Worm (Caenorhabditis elegans) whole organism, L4 larva: Measurements from ENCODE around the gene taf-6.2.

Experiments
- F49E8.2 ChIP-seq: sonication (generic microtip); optimal IDR thresholded peaks from 2 replicates; lab custom pipeline; 2016; ENCODE audit warnings: missing compliant biosample characterization, mild to moderate bottlenecking, missing genetic modification characterization, borderline replicate concordance
- R02D3.7 ChIP-seq: fragments of 150-350 bp; sonication (generic microtip); optimal IDR thresholded peaks from 3 replicates; lab custom pipeline; 2014; ENCODE audit warnings: missing biosample characterization, missing genetic modification characterization
- Y75B8A.6 ChIP-seq: fragments of 200-800 bp; sonication (Bioruptor generic); IDR thresholded peaks from 2 replicates; pipeline ENCODE4 v1.3.6; 2022; ENCODE audit warnings: missing genetic modification reagents, missing genetic modification characterization, missing compliant biosample characterization
- aha-1 ChIP-seq: fragments of 150-350 bp; peaks from one replicate; lab custom pipeline; 2014; ENCODE audit warnings: missing biosample characterization, missing genetic modification characterization
- attf-4 ChIP-seq: sonication (generic microtip); optimal IDR thresholded peaks from 3 replicates; lab custom pipeline; 2017; ENCODE audit warnings: missing biosample characterization, missing genetic modification characterization
- ceh-20 ChIP-seq: fragments of 200-800 bp; sonication (Bioruptor generic); IDR thresholded peaks from 2 replicates; pipeline ENCODE4 v1.3.6; 2022; ENCODE audit warnings: missing genetic modification reagents, missing genetic modification characterization, missing compliant biosample characterization
- daf-12 ChIP-seq: fragments of 150-350 bp; optimal IDR thresholded peaks from 2 replicates; lab custom pipeline; 2014; ENCODE audit warnings: missing biosample characterization, missing genetic modification reagents, missing genetic modification characterization
- daf-16 ChIP-seq, 3 experiments: sonication (generic microtip); optimal IDR thresholded peaks; 2 replicates each; lab custom pipeline; 2016 to 2017; ENCODE audit warnings: missing genetic modification characterization in 3 of 3, missing genetic modification reagents in 3 of 3, mild to moderate bottlenecking in 2 of 3, missing compliant biosample characterization in 2 of 3, missing biosample characterization in 1 of 3, moderate library complexity in 1 of 3
- dmd-6 ChIP-seq: fragments of 200-800 bp; sonication (Bioruptor generic); IDR thresholded peaks from 2 replicates; pipeline ENCODE4 v1.3.6; 2022; ENCODE audit warnings: missing genetic modification reagents, missing genetic modification characterization, missing compliant biosample characterization
- dmd-8 ChIP-seq: fragments of 200-800 bp; sonication (Bioruptor generic); IDR thresholded peaks from 2 replicates; pipeline ENCODE4 v1.3.6; 2022; ENCODE audit warnings: missing genetic modification characterization, missing compliant biosample characterization
- dpl-1 ChIP-seq: fragments of 150-350 bp; optimal IDR thresholded peaks from 2 replicates; lab custom pipeline; 2014; ENCODE audit warnings: missing biosample characterization, missing genetic modification reagents, missing genetic modification characterization
- dve-1 ChIP-seq: sonication (generic microtip); optimal IDR thresholded peaks from 2 replicates; lab custom pipeline; 2017; ENCODE audit warnings: antibody characterized with exemption, mild to moderate bottlenecking, missing genetic modification characterization, missing compliant biosample characterization; ENCODE audit not compliant: insufficient read depth
- fos-1 ChIP-seq: fragments of 150-350 bp; optimal IDR thresholded peaks from 2 replicates; lab custom pipeline; 2014; ENCODE audit warnings: missing biosample characterization, missing genetic modification characterization
- gei-8 ChIP-seq: fragments of 200-800 bp; sonication (Bioruptor generic); optimal IDR thresholded peaks from 2 replicates; lab custom pipeline; 2018; ENCODE audit warnings: mild to moderate bottlenecking, missing genetic modification characterization, missing compliant biosample characterization
- hif-1 ChIP-seq, 2 experiments: sonication (generic microtip); optimal IDR thresholded peaks; 2 replicates each; lab custom pipeline; 2016 to 2017; ENCODE audit warnings: missing compliant biosample characterization in 2 of 2, missing genetic modification characterization in 2 of 2, missing genetic modification reagents in 2 of 2, missing genotype in 2 of 2, mild to moderate bottlenecking in 1 of 2
- hlh-11 ChIP-seq: fragments of 200-800 bp; sonication (Bioruptor generic); optimal IDR thresholded peaks from 2 replicates; lab custom pipeline; 2018; ENCODE audit warnings: mild to moderate bottlenecking, missing genetic modification characterization, missing compliant biosample characterization
- hlh-30 ChIP-seq: sonication (generic microtip); optimal IDR thresholded peaks from 2 replicates; lab custom pipeline; 2017; ENCODE audit warnings: antibody characterized with exemption, mild to moderate bottlenecking, missing genetic modification characterization, missing compliant biosample characterization; ENCODE audit not compliant: insufficient read depth
- hmg-1.1 ChIP-seq: fragments of 200-800 bp; sonication (Bioruptor generic); IDR thresholded peaks from 2 replicates; pipeline ENCODE4 v1.3.6; 2022; ENCODE audit warnings: missing genetic modification reagents, missing genetic modification characterization, missing compliant biosample characterization
- lin-13 ChIP-seq: fragments of 150-350 bp; optimal IDR thresholded peaks from 2 replicates; lab custom pipeline; 2014; ENCODE audit warnings: missing biosample characterization, missing genetic modification reagents, missing genetic modification characterization
- lin-15B ChIP-seq: fragments of 150-350 bp; sonication (generic microtip); optimal IDR thresholded peaks from 3 replicates; lab custom pipeline; 2014; ENCODE audit warnings: missing biosample characterization, missing genetic modification characterization
- lin-38 ChIP-seq: fragments of 200-800 bp; sonication (Bioruptor generic); IDR thresholded peaks from 2 replicates; pipeline ENCODE4 v1.3.6; 2022; ENCODE audit warnings: missing genetic modification reagents, missing genetic modification characterization, missing compliant biosample characterization
- lin-39 ChIP-seq: fragments of 150-350 bp; optimal IDR thresholded peaks from 2 replicates; lab custom pipeline; 2014; ENCODE audit warnings: missing biosample characterization, missing genetic modification reagents, missing genetic modification characterization
- lsy-2 ChIP-seq, 2 experiments: fragments of 150-350 bp in 1 of 2; sonication (generic microtip) in 1 of 2; optimal IDR thresholded peaks; 2 replicates each; lab custom pipeline; 2014 to 2017; ENCODE audit warnings: missing biosample characterization in 2 of 2, missing genetic modification characterization in 2 of 2
- madf-5 ChIP-seq, 2 experiments: fragments of 200-800 bp; sonication (Bioruptor generic); IDR thresholded peaks; 2 replicates each; pipeline ENCODE4 v1.3.6; 2022; ENCODE audit warnings: missing compliant biosample characterization in 2 of 2, missing genetic modification characterization in 2 of 2
- mdl-1 ChIP-seq, 2 experiments: fragments of 150-350 bp in 1 of 2; sonication (generic microtip) in 1 of 2; optimal IDR thresholded peaks; 2 replicates each; lab custom pipeline; 2014 to 2017; ENCODE audit warnings: missing biosample characterization in 2 of 2, missing genetic modification characterization in 2 of 2
- mep-1 ChIP-seq: fragments of 150-350 bp; sonication (generic microtip); optimal IDR thresholded peaks from 3 replicates; lab custom pipeline; 2014; ENCODE audit warnings: missing biosample characterization, missing genetic modification characterization
- mes-2 ChIP-seq: sonication (generic microtip); optimal IDR thresholded peaks from 2 replicates; lab custom pipeline; 2016; ENCODE audit warnings: missing genotype, mild to moderate bottlenecking, missing genetic modification characterization, missing compliant biosample characterization; ENCODE audit not compliant: poor library complexity, severe bottlenecking
- nhr-10 ChIP-seq: fragments of 150-350 bp; optimal IDR thresholded peaks from 2 replicates; lab custom pipeline; 2014; ENCODE audit warnings: missing biosample characterization, missing genetic modification characterization
- nhr-28 ChIP-seq: fragments of 150-350 bp; optimal IDR thresholded peaks from 2 replicates; lab custom pipeline; 2014; ENCODE audit warnings: missing biosample characterization, missing genetic modification characterization
- nhr-6 ChIP-seq: fragments of 150-350 bp; optimal IDR thresholded peaks from 2 replicates; lab custom pipeline; 2014; ENCODE audit warnings: missing biosample characterization, missing genetic modification characterization
- nhr-77 ChIP-seq: fragments of 150-350 bp; optimal IDR thresholded peaks from 2 replicates; lab custom pipeline; 2014; ENCODE audit warnings: missing biosample characterization, missing genetic modification characterization
- pha-4 ChIP-seq, 2 experiments: fragments of 150-350 bp in 1 of 2; fragments of 200-800 bp in 1 of 2; sonication (Bioruptor generic) in 1 of 2; IDR thresholded peaks in 1 of 2; optimal IDR thresholded peaks in 1 of 2; 2 replicates each; pipeline versions ENCODE4 v1.3.6 to Lab custom; 2014 to 2022; ENCODE audit warnings: missing genetic modification characterization in 2 of 2, missing genetic modification reagents in 2 of 2, missing biosample characterization in 1 of 2, missing compliant biosample characterization in 1 of 2
- php-3 ChIP-seq: fragments of 200-800 bp; sonication (Bioruptor generic); IDR thresholded peaks from 2 replicates; pipeline ENCODE4 v1.3.6; 2022; ENCODE audit warnings: missing genetic modification reagents, missing genetic modification characterization, missing compliant biosample characterization
- pqm-1 ChIP-seq: sonication (generic microtip); optimal IDR thresholded peaks from 2 replicates; lab custom pipeline; 2017; ENCODE audit warnings: missing biosample characterization, missing genetic modification characterization
- set-16 ChIP-seq: fragments of 200-800 bp; sonication (Bioruptor generic); IDR thresholded peaks from 2 replicates; pipeline ENCODE4 v1.3.6; 2022; ENCODE audit warnings: missing genetic modification reagents, missing genetic modification characterization, missing compliant biosample characterization
- zag-1 ChIP-seq: fragments of 150-350 bp; optimal IDR thresholded peaks from 2 replicates; lab custom pipeline; 2014; ENCODE audit warnings: missing biosample characterization, missing genetic modification characterization
- zip-2 ChIP-seq: fragments of 150-350 bp; optimal IDR thresholded peaks from 2 replicates; lab custom pipeline; 2014; ENCODE audit warnings: missing biosample characterization, missing genetic modification characterization

The taf-6.2 gene

ce11 chrIV:3731430-3731829 is 36.9 kb upstream of the taf-6.2 start:
- TF ChIP-seq set-16 (GFP tag; lab: Robert Waterston, UW) (peak; percentile 78), dmd-8 (GFP tag; lab: Robert Waterston, UW) (0 out of 2 replicates have a peak, but pooled peaks have one; percentile 3), F49E8.2 (tag; lab: Kevin White, UChicago) (no peak), fos-1 (tag; lab: Kevin White, UChicago) (no peak), Y75B8A.6 (GFP tag; lab: Robert Waterston, UW) (no peak), pqm-1 (no peak)

- peak; percentile 10 for TF ChIP-seq nhr-77 (tag; lab: Kevin White, UChicago)
- no peak for TF ChIP-seq nhr-10 (tag; lab: Kevin White, UChicago)
- peak; percentile 80 for TF ChIP-seq mes-2 (tag; lab: Kevin White, UChicago)
- peak; percentile 32 for TF ChIP-seq nhr-28 (tag; lab: Kevin White, UChicago)
- peak; percentile 80 for TF ChIP-seq lin-38 (GFP tag; lab: Robert Waterston, UW)
- 0 out of 2 replicates have a peak, but pooled peaks have one; percentile 12 for TF ChIP-seq pha-4 (GFP tag; IDR thresholded peaks at IDR 0.05; lab: Robert Waterston, UW)
- no peak for TF ChIP-seq pha-4 (tag; optimal IDR thresholded peaks at IDR 0.05; lab: Kevin White, UChicago)
- no peak for TF ChIP-seq mdl-1 (tag; optimal IDR thresholded peaks at IDR 0.05; lab: Kevin White, UChicago)
- TF ChIP-seq dmd-6 (GFP tag; lab: Robert Waterston, UW), result 0 out of 2 replicates have a peak, but pooled peaks have one; percentile 29
- TF ChIP-seq dve-1 (tag; lab: Kevin White, UChicago), result peak; percentile 59
- TF ChIP-seq hmg-1.1 (GFP tag; lab: Robert Waterston, UW), result peak; percentile 43
- TF ChIP-seq zag-1 (tag; lab: Kevin White, UChicago), result no peak
- peak; percentile 54 for TF ChIP-seq mep-1 (tag; lab: Kevin White, UChicago)
- TF ChIP-seq zip-2 (tag; lab: Kevin White, UChicago), result no peak
- TF ChIP-seq lin-39 (tag; lab: Kevin White, UChicago), result no peak
- TF ChIP-seq attf-4, result no peak
- TF ChIP-seq dpl-1, result peak; percentile 86
- no peak for TF ChIP-seq gei-8
- peak in 1 of 2 experiments; percentile 0 for TF ChIP-seq hif-1 (tag; optimal IDR thresholded peaks at IDR 0.05; lab: Kevin White, UChicago)
- peak; percentile 68 for TF ChIP-seq hlh-30 (tag; lab: Kevin White, UChicago)
- no peak for TF ChIP-seq dmd-8 (GFP tag; lab: Robert Waterston, UW)
- TF ChIP-seq hlh-11 (tag; lab: Kevin White, UChicago), result peak; percentile 48
- peak; percentile 10 for TF ChIP-seq nhr-6 (tag; lab: Kevin White, UChicago)
- TF ChIP-seq daf-16 (GFP tag; optimal IDR thresholded peaks at IDR 0.05; lab: Kevin White, UChicago), result no peak
- TF ChIP-seq daf-16 (tag; optimal IDR thresholded peaks at IDR 0.05; lab: Kevin White, UChicago), result peak; percentile 34
- TF ChIP-seq aha-1 (tag; lab: Kevin White, UChicago), result no peak
- TF ChIP-seq lsy-2 (tag; optimal IDR thresholded peaks at IDR 0.05; lab: Kevin White, UChicago), result peak in 1 of 2 experiments; percentile 88
- peak; percentile 38 for TF ChIP-seq lin-15B (tag; lab: Kevin White, UChicago)
- TF ChIP-seq madf-5 (GFP tag; IDR thresholded peaks at IDR 0.05; lab: Robert Waterston, UW), result no peak
- TF ChIP-seq daf-12 (tag; lab: Kevin White, UChicago), result no peak
- TF ChIP-seq lin-13 (GFP tag; lab: Kevin White, UChicago), result peak; percentile 37
- 0 out of 2 replicates have a peak, but pooled peaks have one; percentile 29 for TF ChIP-seq ceh-20 (GFP tag; lab: Robert Waterston, UW)
- TF ChIP-seq php-3 (GFP tag; lab: Robert Waterston, UW), result no peak
- no peak for TF ChIP-seq R02D3.7
Observed at ce11 chrIV:3725845-3726244, 31.3 kb upstream of the taf-6.2 start, which contains the start of gene smgl-2. TSS of gene smgl-2 (plus strand) at chrIV:3726164.
